Worm (Caenorhabditis elegans) whole organism, L4 larva: ENCODE data around the gene unc-34.

Experiments
- F37D6.2 ChIP-seq: sonication (generic microtip); optimal IDR thresholded peaks from 2 replicates; lab custom pipeline; 2016; ENCODE audit warnings: mild to moderate bottlenecking, missing genetic modification characterization, missing compliant biosample characterization
- F44E2.7 ChIP-seq: fragments of 200-800 bp; sonication (Bioruptor generic); IDR thresholded peaks from 2 replicates; pipeline ENCODE4 v2.1.2; 2022; ENCODE audit warnings: missing genetic modification characterization, missing compliant biosample characterization
- Y105C5A.15 ChIP-seq: fragments of 200-800 bp; sonication (Bioruptor generic); IDR thresholded peaks from 2 replicates; pipeline ENCODE4 v1.3.6; 2022; ENCODE audit warnings: missing genetic modification characterization, missing compliant biosample characterization
- ZK546.5 ChIP-seq, 2 experiments: sonication (generic microtip); optimal IDR thresholded peaks; 2 replicates each; lab custom pipeline; 2017; ENCODE audit warnings: missing biosample characterization in 2 of 2, missing genetic modification characterization in 2 of 2
- daf-12 ChIP-seq: fragments of 150-350 bp; optimal IDR thresholded peaks from 2 replicates; lab custom pipeline; 2014; ENCODE audit warnings: missing biosample characterization, missing genetic modification reagents, missing genetic modification characterization
- fos-1 ChIP-seq: fragments of 150-350 bp; optimal IDR thresholded peaks from 2 replicates; lab custom pipeline; 2014; ENCODE audit warnings: missing biosample characterization, missing genetic modification characterization
- lin-15B ChIP-seq: fragments of 150-350 bp; sonication (generic microtip); optimal IDR thresholded peaks from 3 replicates; lab custom pipeline; 2014; ENCODE audit warnings: missing biosample characterization, missing genetic modification characterization
- lin-39 ChIP-seq: fragments of 150-350 bp; optimal IDR thresholded peaks from 2 replicates; lab custom pipeline; 2014; ENCODE audit warnings: missing biosample characterization, missing genetic modification reagents, missing genetic modification characterization
- mdl-1 ChIP-seq, 2 experiments: fragments of 150-350 bp in 1 of 2; sonication (generic microtip) in 1 of 2; optimal IDR thresholded peaks; 2 replicates each; lab custom pipeline; 2014 to 2017; ENCODE audit warnings: missing biosample characterization in 2 of 2, missing genetic modification characterization in 2 of 2
- snpc-4 ChIP-seq: fragments of 150-350 bp; optimal IDR thresholded peaks from 2 replicates; lab custom pipeline; 2014; ENCODE audit warnings: missing biosample characterization, missing genetic modification characterization
- tag-97 ChIP-seq: fragments of 200-800 bp; sonication (Bioruptor generic); IDR thresholded peaks from 2 replicates; pipeline ENCODE4 v1.3.6; 2022; ENCODE audit warnings: missing genetic modification characterization, missing compliant biosample characterization
- zag-1 ChIP-seq: fragments of 150-350 bp; optimal IDR thresholded peaks from 2 replicates; lab custom pipeline; 2014; ENCODE audit warnings: missing biosample characterization, missing genetic modification characterization
- zip-11 ChIP-seq: fragments of 200-800 bp; sonication (Bioruptor generic); IDR thresholded peaks from 2 replicates; pipeline ENCODE4 v1.3.6; 2022; ENCODE audit warnings: missing genetic modification characterization, missing compliant biosample characterization

- TF ChIP-seq F37D6.2 (tag; lab: Kevin White, UChicago) = no peak
- TF ChIP-seq Y105C5A.15 (GFP tag; lab: Robert Waterston, UW) = no peak
- no peak for TF ChIP-seq mdl-1 (tag; optimal IDR thresholded peaks at IDR 0.05; lab: Kevin White, UChicago)
- TF ChIP-seq ZK546.5 (tag; optimal IDR thresholded peaks at IDR 0.05; lab: Kevin White, UChicago) = no peak
- no peak for TF ChIP-seq lin-39
- TF ChIP-seq zip-11 (GFP tag; lab: Robert Waterston, UW) = no peak
- TF ChIP-seq daf-12 (tag; lab: Kevin White, UChicago) = no peak
- no peak for TF ChIP-seq tag-97 (GFP tag; lab: Robert Waterston, UW)
- TF ChIP-seq lin-15B (tag; lab: Kevin White, UChicago) = no peak
- no peak for TF ChIP-seq F44E2.7 (GFP tag; lab: Robert Waterston, UW)
- no peak for TF ChIP-seq fos-1 (tag; lab: Kevin White, UChicago)
- no peak for TF ChIP-seq zag-1 (tag; lab: Kevin White, UChicago)
- TF ChIP-seq snpc-4 (tag; lab: Kevin White, UChicago) = no peak
These were observed at the start of gene unc-34, which contains the start of gene Y50D4C.12 for ce11 chrV:982281-982756.
